Worm (Caenorhabditis elegans) whole organism, L3 larva: Measurements from ENCODE around the gene txt-11.
"Not testable (repeated sequence)": the region's sequence is repeated elsewhere in the genome, so short reads cannot be mapped to it uniquely, and the experiment has no call there.

Experiments
- R02D3.7 ChIP-seq: fragments of 150-350 bp; optimal IDR thresholded peaks from 2 replicates; lab custom pipeline; 2014; ENCODE audit warnings: missing biosample characterization, missing genetic modification characterization
- ZK546.5 ChIP-seq: sonication (generic microtip); optimal IDR thresholded peaks from 2 replicates; lab custom pipeline; 2017; ENCODE audit warnings: missing biosample characterization, missing genetic modification characterization
- aly-2 ChIP-seq: fragments of 150-350 bp; optimal IDR thresholded peaks from 2 replicates; lab custom pipeline; 2014; ENCODE audit warnings: missing biosample characterization, missing genetic modification characterization
- ama-1 ChIP-seq: fragments of 150-350 bp; optimal IDR thresholded peaks from 2 replicates; lab custom pipeline; 2018
- ceh-16 ChIP-seq: sonication (generic microtip); optimal IDR thresholded peaks from 2 replicates; lab custom pipeline; 2017; ENCODE audit warnings: missing biosample characterization, missing genetic modification characterization
- ceh-28 ChIP-seq: fragments of 150-350 bp; optimal IDR thresholded peaks from 2 replicates; lab custom pipeline; 2014; ENCODE audit warnings: missing biosample characterization, missing genetic modification reagents, missing genetic modification characterization
- ceh-82 ChIP-seq: fragments of 150-350 bp; optimal IDR thresholded peaks from 2 replicates; lab custom pipeline; 2014; ENCODE audit warnings: missing biosample characterization, missing genetic modification characterization
- ceh-9 ChIP-seq: sonication (generic microtip); optimal IDR thresholded peaks from 2 replicates; lab custom pipeline; 2018; ENCODE audit warnings: missing biosample characterization, missing genetic modification characterization
- egl-27 ChIP-seq: sonication (generic microtip); optimal IDR thresholded peaks from 4 replicates; lab custom pipeline; 2017; ENCODE audit warnings: missing biosample characterization, missing genetic modification reagents, missing genetic modification characterization
- egl-5 ChIP-seq: fragments of 150-350 bp; optimal IDR thresholded peaks from 2 replicates; lab custom pipeline; 2017; ENCODE audit warnings: missing biosample characterization, missing genetic modification reagents, missing genetic modification characterization, inconsistent platforms
- elt-1 ChIP-seq: fragments of 150-350 bp; optimal IDR thresholded peaks from 2 replicates; lab custom pipeline; 2014; ENCODE audit warnings: missing biosample characterization, missing genetic modification characterization
- elt-2 ChIP-seq: sonication (generic microtip); optimal IDR thresholded peaks from 2 replicates; lab custom pipeline; 2016; ENCODE audit warnings: missing genetic modification reagents, mild to moderate bottlenecking, missing genetic modification characterization, missing compliant biosample characterization
- elt-3 ChIP-seq, 3 experiments: fragments of 150-350 bp in 1 of 3; sonication (generic microtip) in 2 of 3; optimal IDR thresholded peaks; 2 replicates in 2 of 3; 4 replicates in 1 of 3; lab custom pipeline; 2014 to 2017; ENCODE audit warnings: missing biosample characterization in 3 of 3, missing genetic modification characterization in 3 of 3
- eor-1 ChIP-seq, 2 experiments: fragments of 150-350 bp; optimal IDR thresholded peaks; 2 replicates each; lab custom pipeline; 2014 to 2018; ENCODE audit warnings: missing biosample characterization in 2 of 2, missing genetic modification characterization in 2 of 2
- fkh-10 ChIP-seq: sonication (generic microtip); optimal IDR thresholded peaks from 2 replicates; lab custom pipeline; 2017; ENCODE audit warnings: missing biosample characterization, missing genetic modification reagents, missing genetic modification characterization
- fkh-2 ChIP-seq: fragments of 150-350 bp; optimal IDR thresholded peaks from 2 replicates; lab custom pipeline; 2014; ENCODE audit warnings: missing biosample characterization, missing genetic modification reagents, missing genetic modification characterization
- fos-1 ChIP-seq: fragments of 150-350 bp; optimal IDR thresholded peaks from 2 replicates; lab custom pipeline; 2014; ENCODE audit warnings: missing biosample characterization, missing genetic modification characterization
- hmg-11 ChIP-seq: sonication (generic microtip); optimal IDR thresholded peaks from 2 replicates; lab custom pipeline; 2016; ENCODE audit warnings: missing genetic modification characterization, missing compliant biosample characterization
- jun-1 ChIP-seq: fragments of 150-350 bp; optimal IDR thresholded peaks from 2 replicates; lab custom pipeline; 2014; ENCODE audit warnings: missing biosample characterization, missing genetic modification reagents, missing genetic modification characterization
- lin-39 ChIP-seq: fragments of 150-350 bp; optimal IDR thresholded peaks from 2 replicates; lab custom pipeline; 2018; ENCODE audit warnings: missing biosample characterization, missing genetic modification reagents, missing genetic modification characterization
- lsy-12 ChIP-seq: sonication (generic microtip); optimal IDR thresholded peaks from 2 replicates; lab custom pipeline; 2016; ENCODE audit warnings: mild to moderate bottlenecking, missing genetic modification characterization, missing compliant biosample characterization
- mdl-1 ChIP-seq: fragments of 150-350 bp; optimal IDR thresholded peaks from 2 replicates; lab custom pipeline; 2014; ENCODE audit warnings: missing biosample characterization, missing genetic modification characterization
- mml-1 ChIP-seq: fragments of 150-350 bp; sonication (generic microtip); optimal IDR thresholded peaks from 3 replicates; lab custom pipeline; 2014; ENCODE audit warnings: missing biosample characterization, missing genetic modification characterization
- nfya-1 ChIP-seq: sonication (generic microtip); optimal IDR thresholded peaks from 2 replicates; lab custom pipeline; 2017; ENCODE audit warnings: missing genetic modification characterization, mild to moderate bottlenecking, missing compliant biosample characterization, antibody characterized with exemption, moderate library complexity; ENCODE audit not compliant: insufficient read depth
- nhr-11 ChIP-seq: fragments of 150-350 bp; optimal IDR thresholded peaks from 2 replicates; lab custom pipeline; 2014; ENCODE audit warnings: missing biosample characterization, missing genetic modification characterization
- nhr-12 ChIP-seq: fragments of 150-350 bp; optimal IDR thresholded peaks from 2 replicates; lab custom pipeline; 2014; ENCODE audit warnings: missing biosample characterization, missing genetic modification characterization
- nhr-23 ChIP-seq: fragments of 150-350 bp; optimal IDR thresholded peaks from 2 replicates; lab custom pipeline; 2014; ENCODE audit warnings: missing biosample characterization, missing genetic modification reagents, missing genetic modification characterization
- nhr-237 ChIP-seq: fragments of 150-350 bp; optimal IDR thresholded peaks from 2 replicates; lab custom pipeline; 2014; ENCODE audit warnings: missing biosample characterization, missing genetic modification characterization
- nhr-28 ChIP-seq: fragments of 150-350 bp; optimal IDR thresholded peaks from 2 replicates; lab custom pipeline; 2014; ENCODE audit warnings: missing biosample characterization, missing genetic modification characterization
- nhr-43 ChIP-seq: sonication (generic microtip); optimal IDR thresholded peaks from 2 replicates; lab custom pipeline; 2016; ENCODE audit warnings: mild to moderate bottlenecking, missing genetic modification characterization, missing compliant biosample characterization; ENCODE audit not compliant: poor library complexity, severe bottlenecking
- nhr-67 ChIP-seq: fragments of 150-350 bp; optimal IDR thresholded peaks from 2 replicates; lab custom pipeline; 2014; ENCODE audit warnings: missing biosample characterization, missing genetic modification characterization
- nhr-76 ChIP-seq: fragments of 150-350 bp; sonication (generic microtip); optimal IDR thresholded peaks from 5 replicates; lab custom pipeline; 2014; ENCODE audit warnings: missing biosample characterization, missing genetic modification characterization
- pha-4 ChIP-seq: fragments of 150-350 bp; optimal IDR thresholded peaks from 2 replicates; lab custom pipeline; 2014; ENCODE audit warnings: missing biosample characterization, missing genetic modification reagents, missing genetic modification characterization
- pqm-1 ChIP-seq: fragments of 150-350 bp; optimal IDR thresholded peaks from 2 replicates; lab custom pipeline; 2017; ENCODE audit warnings: missing biosample characterization, missing genetic modification characterization, inconsistent platforms
- skn-1 ChIP-seq: fragments of 150-350 bp; optimal IDR thresholded peaks from 2 replicates; lab custom pipeline; 2014; ENCODE audit warnings: missing biosample characterization, missing genetic modification characterization
- snpc-4 ChIP-seq: fragments of 150-350 bp; optimal IDR thresholded peaks from 2 replicates; lab custom pipeline; 2014; ENCODE audit warnings: missing biosample characterization, missing genetic modification characterization
- tbx-2 ChIP-seq: sonication (generic microtip); optimal IDR thresholded peaks from 2 replicates; lab custom pipeline; 2016; ENCODE audit warnings: mild to moderate bottlenecking, missing genetic modification characterization, missing compliant biosample characterization
- unc-39 ChIP-seq: sonication (generic microtip); optimal IDR thresholded peaks from 4 replicates; lab custom pipeline; 2017; ENCODE audit warnings: missing biosample characterization, missing genetic modification characterization
- unc-62 ChIP-seq: fragments of 150-350 bp; sonication (generic microtip); optimal IDR thresholded peaks from 4 replicates; lab custom pipeline; 2014; ENCODE audit warnings: missing biosample characterization, missing genetic modification reagents, missing genetic modification characterization
- zag-1 ChIP-seq: fragments of 150-350 bp; optimal IDR thresholded peaks from 2 replicates; lab custom pipeline; 2014; ENCODE audit warnings: missing biosample characterization, missing genetic modification characterization
- ztf-11 ChIP-seq: fragments of 150-350 bp; optimal IDR thresholded peaks from 2 replicates; lab custom pipeline; 2014; ENCODE audit warnings: missing biosample characterization, missing genetic modification characterization
- ztf-4 ChIP-seq: fragments of 150-350 bp; optimal IDR thresholded peaks from 2 replicates; lab custom pipeline; 2014; ENCODE audit warnings: missing biosample characterization, missing genetic modification characterization

The txt-11 gene

ce11 chrV:3413010-3413409, at the start of gene txt-11:
txt-11 (plus strand) TSS chrV:3413310.
- no peak for TF ChIP-seq nhr-237
- peak; percentile 36 for TF ChIP-seq nhr-23 (tag; lab: Kevin White, UChicago)

ce11 chrV:3367773-3368172, 45.3 kb upstream of the txt-11 start, which contains the start of gene C04E12.2:
C04E12.2 (plus strand) TSS chrV:3368073.
- not testable (repeated sequence) for TF ChIP-seq elt-1 (tag; lab: Kevin White, UChicago); nhr-43; nhr-28

- TF ChIP-seq fkh-10 (GFP tag; lab: Kevin White, UChicago) (no peak), lin-39 (no peak), mml-1 (tag; lab: Kevin White, UChicago) (no peak), ceh-82 (no peak), nhr-28 (no peak), elt-1 (tag; lab: Kevin White, UChicago) (no peak), nhr-11 (tag; lab: Kevin White, UChicago) (no peak), fos-1 (tag; lab: Kevin White, UChicago) (no peak), elt-2 (no peak), lsy-12 (tag; lab: Kevin White, UChicago) (no peak)
Observed at ce11 chrV:3372673-3373072, 40.4 kb upstream of the txt-11 start, which contains the start of gene srx-121. srx-121 (minus strand) TSS chrV:3372773.

ce11 chrV:3376973-3377372, 36.1 kb upstream of the txt-11 start, which contains the start of gene srbc-2:
srbc-2 (minus strand) TSS chrV:3377073.
- no peak for TF ChIP-seq nfya-1
- TF ChIP-seq unc-39 = no peak
- TF ChIP-seq nhr-76 (tag; lab: Kevin White, UChicago) = no peak
- TF ChIP-seq pqm-1 = no peak
- no peak for TF ChIP-seq ceh-16 (tag; lab: Kevin White, UChicago)
- TF ChIP-seq, all 47 proteins: peak for 0

- no peak for TF ChIP-seq eor-1 (tag; optimal IDR thresholded peaks at IDR 0.05; lab: Kevin White, UChicago)
- no peak for TF ChIP-seq R02D3.7 (tag; lab: Kevin White, UChicago)
- no peak for TF ChIP-seq ceh-9
- no peak for TF ChIP-seq nhr-12 (tag; lab: Kevin White, UChicago)
- peak; percentile 64 for TF ChIP-seq elt-2
- peak; percentile 31 for TF ChIP-seq nhr-23 (tag; lab: Kevin White, UChicago)
- TF ChIP-seq nhr-67 (tag; lab: Kevin White, UChicago) = no peak
- peak; percentile 36 for TF ChIP-seq ceh-28 (tag; lab: Kevin White, UChicago)
- TF ChIP-seq elt-3 (tag; optimal IDR thresholded peaks at IDR 0.05; lab: Kevin White, UChicago) = no peak
- no peak for TF ChIP-seq egl-5
- TF ChIP-seq egl-27 = no peak
- TF ChIP-seq lin-39 = peak; percentile 3
- no peak for TF ChIP-seq fkh-2
- TF ChIP-seq snpc-4 = no peak
- no peak for TF ChIP-seq pha-4 (tag; lab: Kevin White, UChicago)
- no peak for TF ChIP-seq aly-2
- TF ChIP-seq pqm-1 = peak; percentile 62
- peak; percentile 17 for TF ChIP-seq jun-1 (tag; lab: Kevin White, UChicago)
- no peak for TF ChIP-seq ceh-16 (tag; lab: Kevin White, UChicago)
Observed at ce11 chrV:3388299-3388698, 24.8 kb upstream of the txt-11 start.

ce11 chrV:3391005-3391404, 22.1 kb upstream of the txt-11 start:
- TF ChIP-seq ceh-82 = no peak
- no peak for TF ChIP-seq fos-1 (tag; lab: Kevin White, UChicago)
- TF ChIP-seq nhr-11 (tag; lab: Kevin White, UChicago) = peak; percentile 66
- TF ChIP-seq mdl-1 (tag; lab: Kevin White, UChicago) = peak; percentile 57
- TF ChIP-seq unc-62 (GFP tag; lab: Kevin White, UChicago) = peak; percentile 26
- peak; percentile 21 for TF ChIP-seq hmg-11 (tag; lab: Kevin White, UChicago)
- TF ChIP-seq ztf-4 (tag; lab: Kevin White, UChicago) = no peak
- TF ChIP-seq nhr-67 (tag; lab: Kevin White, UChicago) = no peak
- TF ChIP-seq pqm-1 = no peak
- no peak for TF ChIP-seq ceh-9
- peak; percentile 61 for TF ChIP-seq tbx-2 (tag; lab: Kevin White, UChicago)
- no peak for TF ChIP-seq ztf-11 (tag; lab: Kevin White, UChicago)
- peak; percentile 13 for TF ChIP-seq R02D3.7 (tag; lab: Kevin White, UChicago)
- TF ChIP-seq aly-2 = no peak
- no peak for TF ChIP-seq unc-39
- TF ChIP-seq nhr-12 (tag; lab: Kevin White, UChicago) = no peak
- TF ChIP-seq skn-1 = no peak
- peak; percentile 43 for TF ChIP-seq lin-39
- no peak for TF ChIP-seq ama-1
- peak; percentile 82 for TF ChIP-seq jun-1 (tag; lab: Kevin White, UChicago)
- TF ChIP-seq nhr-28 = no peak
- peak; percentile 85 for TF ChIP-seq nfya-1
- no peak for TF ChIP-seq ZK546.5 (tag; lab: Kevin White, UChicago)
- TF ChIP-seq fkh-2 = no peak
- TF ChIP-seq lsy-12 (tag; lab: Kevin White, UChicago) = peak; percentile 28
- TF ChIP-seq nhr-76 (tag; lab: Kevin White, UChicago) = peak; percentile 29
- TF ChIP-seq fkh-10 (GFP tag; lab: Kevin White, UChicago) = no peak
- TF ChIP-seq zag-1 = no peak
